Fruit fly (Drosophila melanogaster): ENCODE data around the gene CG9286.

DNA sequence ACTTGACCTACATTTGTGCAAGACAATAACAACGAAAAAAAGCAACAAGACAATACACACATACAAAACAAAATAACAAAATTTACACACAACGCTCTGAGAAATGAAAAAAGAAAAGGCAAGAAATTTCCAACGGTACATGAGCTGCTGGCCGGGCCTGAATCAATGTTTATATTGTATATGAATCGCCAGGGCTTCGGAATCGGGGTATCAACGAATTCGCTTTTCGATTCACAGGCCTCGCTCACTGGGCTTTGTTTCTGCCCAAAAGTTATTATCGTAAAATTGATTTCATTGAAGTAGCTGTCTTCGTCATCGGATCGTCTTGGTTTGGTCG lies 35.6 kb downstream of the CG9286 start:
- TF ChIP-seq Clk (GFP tag; optimal IDR thresholded peaks at IDR 0.05) (no peak), CG14711 (tag; optimal IDR thresholded peaks at IDR 0.05) (no peak), kay (GFP tag; ENCODE audit: borderline replicate concordance) (no peak), CG11617 (GFP tag; optimal IDR thresholded peaks at IDR 0.05) (no peak)
